Fruit fly (Drosophila melanogaster): ENCODE data around the gene lobo.

dm6 chr3R:25208042-25208766, 14.6 kb upstream of the lobo start, which contains the start of gene Cad96Ca:
- TF ChIP-seq Hr96 (GFP tag; optimal IDR thresholded peaks at IDR 0.05) (no peak), tj (GFP tag; optimal IDR thresholded peaks at IDR 0.05) (no peak), cic (GFP tag; optimal IDR thresholded peaks at IDR 0.05) (no peak), pad (GFP tag; optimal IDR thresholded peaks at IDR 0.05) (no peak), kay (GFP tag; ENCODE audit: borderline replicate concordance) (no peak), Clk (GFP tag; optimal IDR thresholded peaks at IDR 0.05) (no peak), CG12768 (GFP tag; optimal IDR thresholded peaks at IDR 0.05) (no peak), CG1620 (GFP tag; optimal IDR thresholded peaks at IDR 0.05) (no peak), cnc (optimal IDR thresholded peaks at IDR 0.05) (no peak), CG14711 (tag; optimal IDR thresholded peaks at IDR 0.05) (no peak), CG7045 (GFP tag; optimal IDR thresholded peaks at IDR 0.05) (no peak)

Data from whole organism, adult.